Worm (Caenorhabditis elegans): ENCODE results near the gene dhhc-14.

ce11 chrX:8507576-8507975, 44.5 kb upstream of the dhhc-14 start, which contains the start of gene H03E18.1:
- TF ChIP-seq nhr-77 (tag; optimal IDR thresholded peaks at IDR 0.05) (no peak), pha-4 (GFP tag; IDR thresholded peaks at IDR 0.05) (no peak), pha-4 (tag; optimal IDR thresholded peaks at IDR 0.05) (no peak), daf-19 (GFP tag; conservative IDR thresholded peaks at IDR 0.05) (no peak), dve-1 (tag; optimal IDR thresholded peaks at IDR 0.05; ENCODE audit: insufficient read depth) (no peak), lin-13 (GFP tag; optimal IDR thresholded peaks at IDR 0.05) (no peak), nhr-42 (GFP tag; IDR thresholded peaks at IDR 0.05) (no peak), nhr-25 (tag; optimal IDR thresholded peaks at IDR 0.05; ENCODE audit: borderline replicate concordance, insufficient read depth) (no peak)
